Fruit fly (Drosophila melanogaster): ENCODE results near the gene CG31820.

Gene CG31820

dm6 chr2L:16041727-16042126 lies 35.6 kb upstream of the CG31820 start, which contains the start of the genes BicC and CG45084:
BicC (plus strand) TSS chr2L:16042047.
CG45084 (plus strand) TSS chr2L:16042047.
- TF ChIP-seq CG8388 (GFP tag; optimal IDR thresholded peaks at IDR 0.05) (peak; percentile 38), Gsc (GFP tag; IDR thresholded peaks at IDR 0.05) (no peak), PHDP (tag; optimal IDR thresholded peaks at IDR 0.05) (no peak), Bteb2 (GFP tag; optimal IDR thresholded peaks at IDR 0.05) (no peak), Neu2 (GFP tag; optimal IDR thresholded peaks at IDR 0.05; ENCODE audit: borderline replicate concordance) (no peak), tna (GFP tag; IDR thresholded peaks at IDR 0.05; ENCODE audit: partially characterized antibody) (no peak)

- no peak for TF ChIP-seq CrebB (tag; optimal IDR thresholded peaks at IDR 0.05)
- no peak for TF ChIP-seq zfh1 (GFP tag; IDR thresholded peaks at IDR 0.05)
- TF ChIP-seq Blimp-1 (GFP tag; optimal IDR thresholded peaks at IDR 0.05): peak; percentile 17
- peak; percentile 82 for TF ChIP-seq sens (GFP tag)
- TF ChIP-seq pb (GFP tag; optimal IDR thresholded peaks at IDR 0.05): no peak
- peak; percentile 8 for TF ChIP-seq CG11504 (tag; optimal IDR thresholded peaks at IDR 0.05)
- TF ChIP-seq dmrt99B (tag; optimal IDR thresholded peaks at IDR 0.05): peak; percentile 25
- no peak for TF ChIP-seq CG18011 (GFP tag; optimal IDR thresholded peaks at IDR 0.05)
- no peak for TF ChIP-seq CG1233 (GFP tag; optimal IDR thresholded peaks at IDR 0.05)
- TF ChIP-seq danr (GFP tag; IDR thresholded peaks at IDR 0.05): no peak
- 0 out of 2 replicates have a peak, but pooled peaks have one; percentile 8 for TF ChIP-seq esg (GFP tag; conservative IDR thresholded peaks at IDR 0.05)
Measured at dm6 chr2L:16040255-16040654, 34.2 kb upstream of the CG31820 start.

dm6 chr2L:16026693-16027092 lies 20.6 kb upstream of the CG31820 start:
- TF ChIP-seq CTCF (GFP tag; optimal IDR thresholded peaks at IDR 0.05) (peak; percentile 82), Eip74EF (GFP tag; optimal IDR thresholded peaks at IDR 0.05) (no peak), CG6654 (GFP tag; optimal IDR thresholded peaks at IDR 0.05) (no peak)

dm6 chr2L:16004025-16004424 lies 2.1 kb downstream of the CG31820 start, which contains the start of the genes CG13245 and CG43816:
CG13245 (plus strand) TSS chr2L:16004325.
CG43816 (plus strand) TSS chr2L:16004325.
- TF ChIP-seq CG16815 (GFP tag; optimal IDR thresholded peaks at IDR 0.05) (no peak), hbn (GFP tag; IDR thresholded peaks at IDR 0.05; ENCODE audit: partially characterized antibody) (no peak), ranshi (GFP tag; IDR thresholded peaks at IDR 0.05) (no peak), onecut (GFP tag; IDR thresholded peaks at IDR 0.05) (no peak), tin (GFP tag; optimal IDR thresholded peaks at IDR 0.05) (no peak), H2.0 (GFP tag; IDR thresholded peaks at IDR 0.05) (no peak), Dref (GFP tag; IDR thresholded peaks at IDR 0.05) (no peak), CG8290 (GFP tag; optimal IDR thresholded peaks at IDR 0.05) (no peak), CG8290 (tag; optimal IDR thresholded peaks at IDR 0.05) (no peak), vfl (GFP tag; optimal IDR thresholded peaks at IDR 0.05) (no peak), Gsc (GFP tag; IDR thresholded peaks at IDR 0.05) (no peak), esg (GFP tag; conservative IDR thresholded peaks at IDR 0.05) (no peak), cato (GFP tag; optimal IDR thresholded peaks at IDR 0.05; ENCODE audit: borderline replicate concordance) (no peak)

dm6 chr2L:16003541-16003940 lies 2.5 kb downstream of the CG31820 start, which contains the start of gene CG34167:
CG34167 (minus strand) TSS chr2L:16003641.
- TF ChIP-seq Sox100B (GFP tag; optimal IDR thresholded peaks at IDR 0.05) (no peak), sc (optimal IDR thresholded peaks at IDR 0.05) (no peak), sc (GFP tag; optimal IDR thresholded peaks at IDR 0.05) (no peak), Atf-2 (GFP tag; optimal IDR thresholded peaks at IDR 0.05) (no peak), Poxn (GFP tag; IDR thresholded peaks at IDR 0.05) (no peak), CHES-1-like (GFP tag; optimal IDR thresholded peaks at IDR 0.05) (no peak), CG10979 (tag; optimal IDR thresholded peaks at IDR 0.05) (no peak), Aef1 (GFP tag; IDR thresholded peaks at IDR 0.05) (no peak), CG4360 (GFP tag; IDR thresholded peaks at IDR 0.05) (no peak), bsh (GFP tag; optimal IDR thresholded peaks at IDR 0.05) (no peak), HLHmδ (GFP tag; optimal IDR thresholded peaks at IDR 0.05) (no peak), Elba2 (GFP tag; optimal IDR thresholded peaks at IDR 0.05) (no peak), dpn (GFP tag; optimal IDR thresholded peaks at IDR 0.05) (no peak), CG10431 (GFP tag; optimal IDR thresholded peaks at IDR 0.05) (no peak), amos (GFP tag; IDR thresholded peaks at IDR 0.05; ENCODE audit: partially characterized antibody) (no peak)

All from whole organism, embryonic.